Worm (Caenorhabditis elegans) whole organism, young adult: ENCODE data around the gene mdt-6.

Experiments
- F22D6.2 ChIP-seq: sonication (generic microtip); optimal IDR thresholded peaks from 2 replicates; lab custom pipeline; 2016; ENCODE audit warnings: mild to moderate bottlenecking, missing genetic modification characterization, missing compliant biosample characterization
- F23B12.7 ChIP-seq: sonication (generic microtip); optimal IDR thresholded peaks from 2 replicates; lab custom pipeline; 2017; ENCODE audit warnings: missing genetic modification characterization, mild to moderate bottlenecking, missing compliant biosample characterization, antibody characterized with exemption, moderate library complexity; ENCODE audit not compliant: insufficient read depth
- F39B2.1 ChIP-seq: fragments of 200-800 bp; sonication (Bioruptor generic); IDR thresholded peaks from 2 replicates; pipeline ENCODE4 v1.3.6; 2022; ENCODE audit warnings: missing genetic modification reagents, missing genetic modification characterization, missing compliant biosample characterization
- F49E8.2 ChIP-seq: sonication (generic microtip); optimal IDR thresholded peaks from 3 replicates; lab custom pipeline; 2017; ENCODE audit warnings: missing genetic modification characterization, mild to moderate bottlenecking, missing compliant biosample characterization, antibody characterized with exemption, moderate library complexity; ENCODE audit not compliant: insufficient read depth
- F57A8.1 ChIP-seq: fragments of 200-800 bp; sonication (Bioruptor generic); optimal IDR thresholded peaks from 2 replicates; lab custom pipeline; 2018; ENCODE audit warnings: mild to moderate bottlenecking, missing genetic modification characterization, moderate library complexity, missing compliant biosample characterization
- K12H6.12 ChIP-seq: fragments of 200-800 bp; sonication (Bioruptor generic); optimal IDR thresholded peaks from 2 replicates; lab custom pipeline; 2018; ENCODE audit warnings: mild to moderate bottlenecking, missing genetic modification characterization, missing compliant biosample characterization
- Y53G8AR.9 ChIP-seq: fragments of 200-800 bp; sonication (Bioruptor generic); conservative IDR thresholded peaks from 2 replicates; pipeline ENCODE4 v1.3.6; 2022; ENCODE audit warnings: missing genetic modification reagents, missing genetic modification characterization, missing compliant biosample characterization
- Y79H2A.3 ChIP-seq: fragments of 200-800 bp; sonication (Bioruptor generic); conservative IDR thresholded peaks from 2 replicates; pipeline ENCODE4 v1.3.6; 2022; ENCODE audit warnings: missing genetic modification reagents, missing genetic modification characterization, missing compliant biosample characterization
- Y95B8A.8 ChIP-seq: fragments of 200-800 bp; sonication (Bioruptor generic); IDR thresholded peaks from 2 replicates; pipeline ENCODE4 v1.3.6; 2022; ENCODE audit warnings: missing genetic modification reagents, missing genetic modification characterization, missing compliant biosample characterization
- akir-1 ChIP-seq: fragments of 200-800 bp; sonication (Bioruptor generic); optimal IDR thresholded peaks from 2 replicates; lab custom pipeline; 2018; ENCODE audit warnings: mild to moderate bottlenecking, missing genetic modification characterization, moderate library complexity, missing compliant biosample characterization
- ama-1 ChIP-seq, 3 experiments: fragments of 150-350 bp in 1 of 3; sonication (generic microtip) in 2 of 3; optimal IDR thresholded peaks; 2 replicates each; lab custom pipeline; 2014 to 2018; ENCODE audit warnings: missing biosample characterization in 2 of 3, missing genetic modification characterization in 2 of 3, missing genetic modification reagents in 2 of 3
- aptf-2 ChIP-seq: fragments of 200-800 bp; sonication (Bioruptor generic); conservative IDR thresholded peaks from 2 replicates; pipeline ENCODE4 v1.3.6; 2022; ENCODE audit warnings: missing genetic modification reagents, missing genetic modification characterization, missing compliant biosample characterization
- atf-7 ChIP-seq: sonication (generic microtip); optimal IDR thresholded peaks from 2 replicates; lab custom pipeline; 2017; ENCODE audit warnings: mild to moderate bottlenecking, missing genetic modification characterization, missing compliant biosample characterization
- attf-3 ChIP-seq: fragments of 200-800 bp; sonication (Bioruptor generic); conservative IDR thresholded peaks from 2 replicates; pipeline ENCODE4 v1.3.6; 2022; ENCODE audit warnings: missing genetic modification reagents, missing genetic modification characterization, missing compliant biosample characterization
- bed-1 ChIP-seq: fragments of 200-800 bp; sonication (Bioruptor generic); IDR thresholded peaks from 2 replicates; pipeline ENCODE4 v1.3.6; 2022; ENCODE audit warnings: missing genetic modification reagents, missing genetic modification characterization, missing compliant biosample characterization
- bed-2 ChIP-seq: fragments of 200-800 bp; sonication (Bioruptor generic); IDR thresholded peaks from 2 replicates; pipeline ENCODE4 v1.3.6; 2022; ENCODE audit warnings: missing genetic modification reagents, missing genetic modification characterization, missing compliant biosample characterization
- ccch-3 ChIP-seq: fragments of 200-800 bp; sonication (Bioruptor generic); optimal IDR thresholded peaks from 2 replicates; lab custom pipeline; 2018; ENCODE audit warnings: mild to moderate bottlenecking, missing genetic modification characterization, missing compliant biosample characterization
- cebp-1 ChIP-seq, 2 experiments: fragments of 200-800 bp in 1 of 2; sonication (Bioruptor generic) in 1 of 2; sonication (generic microtip) in 1 of 2; IDR thresholded peaks in 1 of 2; optimal IDR thresholded peaks in 1 of 2; 2 replicates each; pipeline versions ENCODE4 v1.3.6 to Lab custom; 2017 to 2022; ENCODE audit warnings: missing compliant biosample characterization in 2 of 2, missing genetic modification characterization in 2 of 2, mild to moderate bottlenecking in 1 of 2, missing genetic modification reagents in 1 of 2, moderate library complexity in 1 of 2
- fkh-3 ChIP-seq: sonication (generic microtip); optimal IDR thresholded peaks from 2 replicates; lab custom pipeline; 2016; ENCODE audit warnings: mild to moderate bottlenecking, missing genetic modification characterization, missing compliant biosample characterization
- him-1 ChIP-seq: sonication (generic microtip); optimal IDR thresholded peaks from 2 replicates; lab custom pipeline; 2016; ENCODE audit warnings: missing genotype, missing genetic modification reagents, missing genetic modification characterization, missing compliant biosample characterization
- hlh-26 ChIP-seq: fragments of 200-800 bp; sonication (Bioruptor generic); conservative IDR thresholded peaks from 2 replicates; pipeline ENCODE4 v1.3.6; 2022; ENCODE audit warnings: missing genetic modification reagents, missing genetic modification characterization, missing compliant biosample characterization
- hmg-20 ChIP-seq: fragments of 200-800 bp; sonication (Bioruptor generic); IDR thresholded peaks from 2 replicates; pipeline ENCODE4 v1.3.6; 2022; ENCODE audit warnings: missing genetic modification reagents, missing genetic modification characterization, missing compliant biosample characterization
- hsf-1 ChIP-seq: fragments of 200-800 bp; sonication (Bioruptor generic); IDR thresholded peaks from 2 replicates; pipeline ENCODE4 v1.3.6; 2022; ENCODE audit warnings: missing genetic modification reagents, missing genetic modification characterization, missing compliant biosample characterization
- lag-1 ChIP-seq: fragments of 200-800 bp; sonication (Bioruptor generic); IDR thresholded peaks from 2 replicates; pipeline ENCODE4 v1.3.6; 2022; ENCODE audit warnings: missing genetic modification reagents, missing genetic modification characterization, missing compliant biosample characterization
- let-526 ChIP-seq: fragments of 200-800 bp; sonication (Bioruptor generic); IDR thresholded peaks from 2 replicates; pipeline ENCODE4 v1.3.6; 2022; ENCODE audit warnings: missing genetic modification reagents, missing genetic modification characterization, missing compliant biosample characterization
- lin-40 ChIP-seq: sonication (generic microtip); optimal IDR thresholded peaks from 2 replicates; lab custom pipeline; 2016; ENCODE audit warnings: missing genetic modification characterization, mild to moderate bottlenecking, missing compliant biosample characterization, missing genotype, missing genetic modification reagents
- lin-54 ChIP-seq: fragments of 200-800 bp; sonication (Bioruptor generic); optimal IDR thresholded peaks from 2 replicates; lab custom pipeline; 2018; ENCODE audit warnings: mild to moderate bottlenecking, missing genetic modification characterization, missing compliant biosample characterization
- lir-1 ChIP-seq: fragments of 200-800 bp; sonication (Bioruptor generic); conservative IDR thresholded peaks from 2 replicates; pipeline ENCODE4 v1.3.6; 2022; ENCODE audit warnings: missing genetic modification reagents, missing genetic modification characterization, missing compliant biosample characterization
- lsl-1 ChIP-seq: fragments of 200-800 bp; sonication (Bioruptor generic); optimal IDR thresholded peaks from 2 replicates; lab custom pipeline; 2018; ENCODE audit warnings: mild to moderate bottlenecking, missing genetic modification characterization, moderate library complexity, missing compliant biosample characterization
- mcd-1 ChIP-seq: fragments of 200-800 bp; sonication (Bioruptor generic); IDR thresholded peaks from 2 replicates; pipeline ENCODE4 v1.3.6; 2022; ENCODE audit warnings: missing genetic modification reagents, missing genetic modification characterization, missing compliant biosample characterization
- mel-28 ChIP-seq: sonication (generic microtip); optimal IDR thresholded peaks from 2 replicates; lab custom pipeline; 2016; ENCODE audit warnings: borderline replicate concordance, mild to moderate bottlenecking, missing genetic modification characterization, missing compliant biosample characterization
- mes-4 ChIP-seq: sonication (generic microtip); optimal IDR thresholded peaks from 2 replicates; lab custom pipeline; 2016; ENCODE audit warnings: missing genotype, missing genetic modification characterization, missing compliant biosample characterization
- mxl-1 ChIP-seq: sonication (generic microtip); optimal IDR thresholded peaks from 2 replicates; lab custom pipeline; 2016; ENCODE audit warnings: missing genetic modification characterization, missing compliant biosample characterization
- nfya-2 ChIP-seq: fragments of 200-800 bp; sonication (Bioruptor generic); IDR thresholded peaks from 2 replicates; pipeline ENCODE4 v1.3.6; 2022; ENCODE audit warnings: missing genetic modification reagents, missing genetic modification characterization, missing compliant biosample characterization
- nfyb-1 ChIP-seq: fragments of 200-800 bp; sonication (Bioruptor generic); IDR thresholded peaks from 2 replicates; pipeline ENCODE4 v1.3.6; 2022; ENCODE audit warnings: missing genetic modification reagents, missing genetic modification characterization, missing compliant biosample characterization
- nhr-80 ChIP-seq: sonication (generic microtip); optimal IDR thresholded peaks from 2 replicates; lab custom pipeline; 2016; ENCODE audit warnings: missing genetic modification characterization, missing compliant biosample characterization
- pbrm-1 ChIP-seq: fragments of 200-800 bp; sonication (Bioruptor generic); IDR thresholded peaks from 2 replicates; pipeline ENCODE4 v1.3.6; 2022; ENCODE audit warnings: missing genetic modification reagents, missing genetic modification characterization, missing compliant biosample characterization
- rpc-1 ChIP-seq, 2 experiments: fragments of 150-350 bp in 1 of 2; sonication (generic microtip) in 1 of 2; optimal IDR thresholded peaks; 2 replicates each; lab custom pipeline; 2014 to 2018; ENCODE audit warnings: missing biosample characterization in 1 of 2, missing genetic modification characterization in 1 of 2, missing genetic modification reagents in 1 of 2, missing genotype in 1 of 2
- sdz-38 ChIP-seq: sonication (generic microtip); optimal IDR thresholded peaks from 2 replicates; lab custom pipeline; 2016; ENCODE audit warnings: missing genotype, missing genetic modification characterization, missing compliant biosample characterization
- sea-2 ChIP-seq: fragments of 200-800 bp; sonication (Bioruptor generic); IDR thresholded peaks from 2 replicates; pipeline ENCODE4 v1.3.6; 2022; ENCODE audit warnings: missing genetic modification characterization, missing compliant biosample characterization
- snpc-3.4 ChIP-seq: sonication (generic microtip); optimal IDR thresholded peaks from 2 replicates; lab custom pipeline; 2017; ENCODE audit warnings: missing genetic modification characterization, mild to moderate bottlenecking, missing compliant biosample characterization, antibody characterized with exemption, moderate library complexity, missing genotype, missing genetic modification reagents
- snpc-4 ChIP-seq, 5 experiments: fragments of 150-350 bp in 1 of 5; sonication (generic microtip) in 4 of 5; optimal IDR thresholded peaks; 2 replicates each; lab custom pipeline; 2014 to 2018; ENCODE audit warnings: missing genetic modification characterization in 5 of 5, missing biosample characterization in 3 of 5, antibody characterized with exemption in 2 of 5, mild to moderate bottlenecking in 2 of 5, missing compliant biosample characterization in 2 of 5, missing genotype in 2 of 5, moderate library complexity in 2 of 5, missing genetic modification reagents in 1 of 5
- unc-62 ChIP-seq: fragments of 150-350 bp; optimal IDR thresholded peaks from 2 replicates; lab custom pipeline; 2014; ENCODE audit warnings: missing biosample characterization, missing genetic modification reagents, missing genetic modification characterization
- ztf-18 ChIP-seq: sonication (generic microtip); optimal IDR thresholded peaks from 2 replicates; lab custom pipeline; 2016; ENCODE audit warnings: missing genotype, mild to moderate bottlenecking, missing genetic modification characterization, missing compliant biosample characterization
- ztf-22 ChIP-seq: fragments of 200-800 bp; sonication (Bioruptor generic); optimal IDR thresholded peaks from 2 replicates; lab custom pipeline; 2018; ENCODE audit warnings: mild to moderate bottlenecking, missing genetic modification characterization, moderate library complexity, missing compliant biosample characterization
- ztf-26 ChIP-seq: sonication (generic microtip); optimal IDR thresholded peaks from 2 replicates; lab custom pipeline; 2017; ENCODE audit warnings: missing genetic modification characterization, missing compliant biosample characterization

Gene mdt-6

DNA sequence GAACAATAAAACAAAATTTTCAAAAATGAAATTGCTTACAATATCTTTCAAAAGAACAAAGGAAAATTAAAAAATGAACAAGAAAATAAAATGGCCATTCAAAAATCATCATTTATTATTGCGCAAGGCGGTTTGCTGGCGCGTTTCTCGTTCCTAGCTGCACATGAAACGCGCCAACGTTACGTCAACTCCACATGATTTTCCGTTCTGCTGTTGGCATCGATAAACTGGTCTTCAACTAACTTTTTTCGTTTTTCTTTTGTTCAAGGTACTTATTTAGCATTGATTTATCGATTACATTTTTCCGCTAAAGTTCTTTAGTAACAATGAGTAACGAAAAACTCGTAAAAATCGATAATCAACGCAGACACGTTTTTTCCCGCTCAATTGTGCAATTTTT, 972 bp upstream of the mdt-6 start, which contains the start of the genes Y57E12AL.6 and Y57E12AL.1 (continued):
- TF ChIP-seq F23B12.7 (tag; lab: Kevin White, UChicago) (peak; percentile 58), bed-2 (GFP tag; lab: Robert Waterston, UW) (no peak), lag-1 (GFP tag; lab: Robert Waterston, UW) (no peak), mel-28 (peak; percentile 16), pbrm-1 (GFP tag; lab: Robert Waterston, UW) (peak; percentile 46; the same call in 1 of the 2 replicates), K12H6.12 (tag; lab: Kevin White, UChicago) (peak; percentile 52), ccch-3 (no peak), attf-3 (GFP tag; lab: Robert Waterston, UW) (peak; percentile 51; the same call in 1 of the 2 replicates), mes-4 (tag; lab: Kevin White, UChicago) (no peak), akir-1 (GFP tag; lab: Kevin White, UChicago) (no peak), nhr-80 (peak; percentile 63), atf-7 (tag; lab: Kevin White, UChicago) (peak; percentile 33), unc-62 (GFP tag; lab: Kevin White, UChicago) (no peak), F39B2.1 (GFP tag; lab: Robert Waterston, UW) (no peak), mcd-1 (peak; percentile 80), F57A8.1 (GFP tag; lab: Kevin White, UChicago) (no peak), nfya-2 (GFP tag; lab: Robert Waterston, UW) (no peak), sea-2 (GFP tag; lab: Robert Waterston, UW) (no peak), Y79H2A.3 (GFP tag; lab: Robert Waterston, UW) (no peak), lsl-1 (GFP tag; lab: Kevin White, UChicago) (peak; percentile 56), F22D6.2 (tag; lab: Kevin White, UChicago) (no peak), snpc-4 (GFP tag; optimal IDR thresholded peaks at IDR 0.05; lab: Kevin White, UChicago) (peak; percentile 58), snpc-4 (tag; optimal IDR thresholded peaks at IDR 0.05; lab: Kevin White, UChicago) (peak; percentile 73 to 83 (median 81)), bed-1 (GFP tag; lab: Robert Waterston, UW) (no peak), mxl-1 (tag; lab: Kevin White, UChicago) (no peak), hlh-26 (GFP tag; lab: Robert Waterston, UW) (no peak), Y95B8A.8 (no peak), ztf-22 (GFP tag; lab: Kevin White, UChicago) (no peak), ztf-18 (tag; lab: Kevin White, UChicago) (peak; percentile 98), aptf-2 (no peak), cebp-1 (GFP tag; IDR thresholded peaks at IDR 0.05; lab: Robert Waterston, UW) (0 out of 2 replicates have a peak, but pooled peaks have one; percentile 37), cebp-1 (tag; optimal IDR thresholded peaks at IDR 0.05; lab: Kevin White, UChicago) (peak; percentile 85), snpc-3.4 (tag; lab: Kevin White, UChicago) (peak; percentile 89), nfyb-1 (0 out of 2 replicates have a peak, but pooled peaks have one; percentile 38), let-526 (no peak), rpc-1 (optimal IDR thresholded peaks at IDR 0.05; lab: Kevin White, UChicago) (no peak), rpc-1 (tag; optimal IDR thresholded peaks at IDR 0.05; lab: Kevin White, UChicago) (no peak), lin-54 (GFP tag; lab: Kevin White, UChicago) (peak; percentile 82), sdz-38 (tag; lab: Kevin White, UChicago) (no peak), Y53G8AR.9 (GFP tag; lab: Robert Waterston, UW) (peak; percentile 70; the same call in 1 of the 2 replicates), fkh-3 (tag; lab: Kevin White, UChicago) (no peak), ama-1 (optimal IDR thresholded peaks at IDR 0.05; lab: Kevin White, UChicago) (no peak), ama-1 (GFP tag; optimal IDR thresholded peaks at IDR 0.05; lab: Kevin White, UChicago) (no peak), him-1 (tag; lab: Kevin White, UChicago) (no peak), ztf-26 (tag; lab: Kevin White, UChicago) (peak; percentile 55), F49E8.2 (tag; lab: Kevin White, UChicago) (no peak), hsf-1 (GFP tag; lab: Robert Waterston, UW) (no peak), lir-1 (GFP tag; lab: Robert Waterston, UW) (0 out of 2 replicates have a peak, but pooled peaks have one; percentile 24), lin-40 (tag; lab: Kevin White, UChicago) (peak; percentile 87), hmg-20 (no peak)
